Fruit fly (Drosophila melanogaster) whole organism, embryonic: Measurements from ENCODE around the gene Bdp1.

ENCODE experiments used
- Atf3 ChIP-seq: fragments of 200-800 bp; sonication (Bioruptor generic); optimal IDR thresholded peaks from 3 replicates; lab custom pipeline; 2016; ENCODE audit warnings: missing biosample characterization, missing genetic modification characterization
- C15 ChIP-seq: fragments of 200-800 bp; sonication (Bioruptor generic); IDR thresholded peaks from 3 replicates; pipeline ENCODE4 v1.3.6; 2022; ENCODE audit warnings: missing biosample characterization, missing genetic modification characterization
- CG10543 ChIP-seq: fragments of 200-800 bp; sonication (Bioruptor generic); optimal IDR thresholded peaks from 3 replicates; lab custom pipeline; 2017; ENCODE audit warnings: missing biosample characterization, mild to moderate bottlenecking, missing genetic modification characterization, moderate library complexity
- CG12236 ChIP-seq: fragments of 200-800 bp; sonication (Bioruptor generic); optimal IDR thresholded peaks from 2 replicates; lab custom pipeline; 2016; ENCODE audit warnings: missing biosample characterization, missing genetic modification characterization
- CG13123 ChIP-seq: fragments of 200-800 bp; sonication (Bioruptor generic); optimal IDR thresholded peaks from 2 replicates; lab custom pipeline; 2016; ENCODE audit warnings: missing biosample characterization, missing genetic modification characterization
- CG14710 ChIP-seq: fragments of 200-800 bp; sonication (Bioruptor generic); optimal IDR thresholded peaks from 3 replicates; lab custom pipeline; 2019; ENCODE audit warnings: missing biosample characterization, mild to moderate bottlenecking, missing genetic modification characterization, moderate library complexity
- CG1603 ChIP-seq: fragments of 200-800 bp; sonication (Bioruptor generic); optimal IDR thresholded peaks from 2 replicates; lab custom pipeline; 2019; ENCODE audit warnings: missing biosample characterization, mild to moderate bottlenecking, missing genetic modification characterization, moderate library complexity
- CG16815 ChIP-seq: fragments of 200-800 bp; sonication (Bioruptor generic); optimal IDR thresholded peaks from 3 replicates; lab custom pipeline; 2017; ENCODE audit warnings: missing biosample characterization, mild to moderate bottlenecking, missing genetic modification characterization
- CG16863 ChIP-seq: fragments of 200-800 bp; sonication (Bioruptor generic); optimal IDR thresholded peaks from 3 replicates; lab custom pipeline; 2016; ENCODE audit warnings: missing biosample characterization, missing genetic modification characterization
- CG1792 ChIP-seq: fragments of 200-800 bp; sonication (Bioruptor generic); optimal IDR thresholded peaks from 2 replicates; lab custom pipeline; 2016; ENCODE audit warnings: missing biosample characterization, missing genetic modification characterization
- CG2712 ChIP-seq: fragments of 200-800 bp; optimal IDR thresholded peaks from 3 replicates; lab custom pipeline; 2019; ENCODE audit warnings: missing biosample characterization, mild to moderate bottlenecking, missing genetic modification characterization, moderate library complexity
- CG7271 ChIP-seq: fragments of 200-800 bp; sonication (Bioruptor generic); optimal IDR thresholded peaks from 2 replicates; lab custom pipeline; 2018; ENCODE audit warnings: missing biosample characterization, mild to moderate bottlenecking, missing genetic modification characterization, moderate library complexity
- CG7745 ChIP-seq: fragments of 200-800 bp; sonication (Bioruptor generic); optimal IDR thresholded peaks from 2 replicates; lab custom pipeline; 2018; ENCODE audit warnings: missing biosample characterization, mild to moderate bottlenecking, missing genetic modification characterization, moderate library complexity
- CG9817 ChIP-seq: fragments of 200-800 bp; sonication (Bioruptor generic); optimal IDR thresholded peaks from 2 replicates; lab custom pipeline; 2018; ENCODE audit warnings: missing biosample characterization, mild to moderate bottlenecking, missing genetic modification characterization, moderate library complexity
- Dip3 ChIP-seq: fragments of 200-800 bp; sonication (Bioruptor generic); optimal IDR thresholded peaks from 3 replicates; lab custom pipeline; 2016; ENCODE audit warnings: missing biosample characterization, missing genetic modification characterization
- E2f1 ChIP-seq: fragments of 200-800 bp; sonication (Bioruptor generic); IDR thresholded peaks from 2 replicates; pipeline ENCODE4 v1.3.6; 2022; ENCODE audit warnings: missing biosample characterization, missing genetic modification characterization
- H15 ChIP-seq: fragments of 200-800 bp; sonication (Bioruptor generic); IDR thresholded peaks from 3 replicates; pipeline ENCODE4 v1.3.6; 2022; ENCODE audit warnings: missing biosample characterization, missing genetic modification characterization
- MTF-1 ChIP-seq: fragments of 200-800 bp; sonication (Bioruptor generic); optimal IDR thresholded peaks from 2 replicates; lab custom pipeline; 2018; ENCODE audit warnings: missing biosample characterization, mild to moderate bottlenecking, missing genetic modification characterization, borderline replicate concordance
- Mes4 ChIP-seq: fragments of 200-800 bp; sonication (Bioruptor generic); optimal IDR thresholded peaks from 2 replicates; lab custom pipeline; 2016; ENCODE audit warnings: missing biosample characterization, missing genetic modification characterization
- Nf-YC ChIP-seq: fragments of 200-800 bp; optimal IDR thresholded peaks from 3 replicates; lab custom pipeline; 2019; ENCODE audit warnings: missing biosample characterization, mild to moderate bottlenecking, missing genetic modification characterization, moderate library complexity
- Rfx ChIP-seq: fragments of 200-800 bp; sonication (Bioruptor generic); IDR thresholded peaks from 2 replicates; pipeline ENCODE4 v1.3.6; 2022; ENCODE audit warnings: missing biosample characterization, missing genetic modification characterization
- Rx ChIP-seq: fragments of 200-800 bp; sonication (Bioruptor generic); IDR thresholded peaks from 2 replicates; pipeline ENCODE4 v1.3.6; 2022; ENCODE audit warnings: missing biosample characterization, missing genetic modification characterization
- Six4 ChIP-seq: fragments of 200-800 bp; sonication (Bioruptor generic); optimal IDR thresholded peaks from 2 replicates; lab custom pipeline; 2016; ENCODE audit warnings: missing biosample characterization, missing genetic modification characterization
- Spps ChIP-seq: fragments of 200-800 bp; sonication (Bioruptor generic); optimal IDR thresholded peaks from 2 replicates; lab custom pipeline; 2018; ENCODE audit warnings: missing biosample characterization, mild to moderate bottlenecking, missing genetic modification characterization
- YL-1 ChIP-seq: fragments of 200-800 bp; sonication (Bioruptor generic); optimal IDR thresholded peaks from 3 replicates; lab custom pipeline; 2017; ENCODE audit warnings: missing biosample characterization, mild to moderate bottlenecking, missing genetic modification characterization
- ap ChIP-seq: fragments of 200-800 bp; sonication (Bioruptor generic); IDR thresholded peaks from 2 replicates; pipeline ENCODE4 v1.3.6; 2022; ENCODE audit warnings: missing biosample characterization, missing genetic modification characterization
- az2 ChIP-seq: fragments of 200-800 bp; sonication (Bioruptor generic); optimal IDR thresholded peaks from 3 replicates; lab custom pipeline; 2016; ENCODE audit warnings: missing biosample characterization, missing genetic modification characterization
- cg ChIP-seq: fragments of 200-800 bp; sonication (Bioruptor generic); optimal IDR thresholded peaks from 3 replicates; lab custom pipeline; 2019; ENCODE audit warnings: missing biosample characterization, mild to moderate bottlenecking, missing genetic modification characterization, moderate library complexity
- crp ChIP-seq, 2 experiments: fragments of 200-800 bp; sonication (Bioruptor generic); optimal IDR thresholded peaks; 2 replicates in 1 of 2; 3 replicates in 1 of 2; lab custom pipeline; 2017; ENCODE audit warnings: missing biosample characterization in 2 of 2, missing genetic modification characterization in 2 of 2, mild to moderate bottlenecking in 1 of 2, moderate library complexity in 1 of 2
- dmrt99B ChIP-seq: fragments of 200-800 bp; sonication (Bioruptor generic); optimal IDR thresholded peaks from 2 replicates; lab custom pipeline; 2018; ENCODE audit warnings: missing biosample characterization, mild to moderate bottlenecking, missing genetic modification characterization, moderate library complexity
- en ChIP-seq: fragments of 200-800 bp; sonication (Bioruptor generic); optimal IDR thresholded peaks from 2 replicates; lab custom pipeline; 2016; ENCODE audit warnings: missing biosample characterization, missing genetic modification characterization
- esg ChIP-seq: fragments of 200-800 bp; sonication (Bioruptor generic); conservative IDR thresholded peaks from 2 replicates; pipeline ENCODE4 v1.3.6; 2022; ENCODE audit warnings: missing biosample characterization, missing genetic modification characterization
- fru ChIP-seq: fragments of >200 bp; optimal IDR thresholded peaks from 2 replicates; lab custom pipeline; 2017
- grau ChIP-seq: fragments of 200-800 bp; optimal IDR thresholded peaks from 3 replicates; lab custom pipeline; 2019; ENCODE audit warnings: missing biosample characterization, mild to moderate bottlenecking, missing genetic modification characterization, moderate library complexity
- gsb ChIP-seq: fragments of 200-800 bp; sonication (Bioruptor generic); IDR thresholded peaks from 2 replicates; pipeline ENCODE4 v1.3.6; 2022; ENCODE audit warnings: missing biosample characterization, missing genetic modification characterization
- hb ChIP-seq: fragments of 200-800 bp; sonication (Bioruptor generic); IDR thresholded peaks from 3 replicates; pipeline ENCODE4 v1.3.6; 2022; ENCODE audit warnings: missing biosample characterization, missing genetic modification characterization; ENCODE audit not compliant: partially characterized antibody
- hbn ChIP-seq: fragments of 200-800 bp; sonication (Bioruptor generic); IDR thresholded peaks from 2 replicates; pipeline ENCODE4 v1.3.6; 2022; ENCODE audit warnings: missing biosample characterization, missing genetic modification characterization; ENCODE audit not compliant: partially characterized antibody
- ken ChIP-seq: fragments of 200-800 bp; sonication (Bioruptor generic); IDR thresholded peaks from 3 replicates; pipeline ENCODE4 v1.3.6; 2022; ENCODE audit warnings: missing biosample characterization, missing genetic modification characterization
- kni ChIP-seq: fragments of 200-800 bp; sonication (Bioruptor generic); optimal IDR thresholded peaks from 3 replicates; lab custom pipeline; 2017; ENCODE audit warnings: mild to moderate bottlenecking, missing biosample characterization, missing genetic modification reagents, missing genetic modification characterization
- nerfin-1 ChIP-seq: fragments of 200-800 bp; sonication (Bioruptor generic); optimal IDR thresholded peaks from 3 replicates; lab custom pipeline; 2019; ENCODE audit warnings: missing biosample characterization, mild to moderate bottlenecking, missing genetic modification characterization, moderate library complexity
- oc ChIP-seq: fragments of 200-800 bp; sonication (Bioruptor generic); optimal IDR thresholded peaks from 2 replicates; lab custom pipeline; 2018; ENCODE audit warnings: missing biosample characterization, mild to moderate bottlenecking, missing genetic modification characterization, moderate library complexity
- pnt ChIP-seq: fragments of 200-800 bp; sonication (Bioruptor generic); optimal IDR thresholded peaks from 3 replicates; lab custom pipeline; 2016; ENCODE audit warnings: missing biosample characterization, missing genetic modification characterization
- pros ChIP-seq: fragments of 200-800 bp; sonication (Bioruptor generic); optimal IDR thresholded peaks from 3 replicates; lab custom pipeline; 2019; ENCODE audit warnings: missing biosample characterization, mild to moderate bottlenecking, missing genetic modification characterization, moderate library complexity
- seq ChIP-seq: fragments of 200-800 bp; sonication (Bioruptor generic); IDR thresholded peaks from 2 replicates; pipeline ENCODE4 v1.3.6; 2022; ENCODE audit warnings: missing biosample characterization, missing genetic modification characterization
- so ChIP-seq: fragments of 200-800 bp; sonication (Bioruptor generic); IDR thresholded peaks from 3 replicates; pipeline ENCODE4 v1.3.6; 2022; ENCODE audit warnings: missing biosample characterization, missing genetic modification characterization
- sug ChIP-seq: fragments of 200-800 bp; optimal IDR thresholded peaks from 2 replicates; lab custom pipeline; 2019; ENCODE audit warnings: missing biosample characterization, mild to moderate bottlenecking, missing genetic modification characterization, moderate library complexity
- tap ChIP-seq: fragments of 200-800 bp; optimal IDR thresholded peaks from 3 replicates; lab custom pipeline; 2019; ENCODE audit warnings: missing biosample characterization, mild to moderate bottlenecking, missing genetic modification characterization, moderate library complexity
- toy ChIP-seq: fragments of 200-800 bp; sonication (Bioruptor generic); IDR thresholded peaks from 2 replicates; pipeline ENCODE4 v1.3.6; 2022; ENCODE audit warnings: missing biosample characterization, missing genetic modification characterization
- unc-4 ChIP-seq: fragments of 200-800 bp; sonication (Bioruptor generic); IDR thresholded peaks from 2 replicates; pipeline ENCODE4 v1.3.6; 2022; ENCODE audit warnings: missing biosample characterization, missing genetic modification characterization; ENCODE audit not compliant: partially characterized antibody
- wor ChIP-seq: fragments of 200-800 bp; sonication (Bioruptor generic); IDR thresholded peaks from 2 replicates; pipeline ENCODE4 v1.3.6; 2022; ENCODE audit warnings: missing biosample characterization, missing genetic modification characterization
- zfh1 ChIP-seq: fragments of 200-800 bp; sonication (Bioruptor generic); IDR thresholded peaks from 3 replicates; pipeline ENCODE4 v1.3.6; 2022; ENCODE audit warnings: missing biosample characterization, missing genetic modification characterization

Bdp1 gene

DNA sequence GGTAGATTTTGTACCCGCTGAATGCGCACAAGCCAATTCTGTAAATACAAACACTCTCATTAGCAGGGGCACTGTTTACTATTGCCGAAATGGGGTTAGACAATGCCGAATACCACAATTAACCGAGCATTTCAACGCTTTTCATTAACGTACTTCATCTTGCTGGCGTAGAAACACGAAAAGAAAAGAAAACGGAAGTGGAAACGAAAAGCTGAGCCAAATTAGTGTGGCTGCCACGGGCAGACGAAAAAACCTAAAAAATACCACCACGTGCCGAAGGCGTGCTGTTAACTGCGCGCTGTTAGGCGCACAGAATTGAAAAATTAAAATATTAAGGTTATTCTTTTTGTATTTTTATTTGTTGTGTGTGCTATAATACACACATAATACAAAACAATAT lies 21.2 kb upstream of the Bdp1 start, which contains the start of gene RpL24 (continued):
- TF ChIP-seq CG10543 (GFP tag; lab: Kevin White, UChicago) (peak; percentile 96), pnt (peak; percentile 16), CG1603 (peak; percentile 85), Atf3 (GFP tag; lab: Kevin White, UChicago) (peak; percentile 72), seq (peak; percentile 80), CG7271 (tag; lab: Kevin White, UChicago) (peak; percentile 98), Spps (tag; lab: Kevin White, UChicago) (peak; percentile 79), en (GFP tag; lab: Kevin White, UChicago) (peak; percentile 94), Rfx (GFP tag; lab: Robert Waterston, UW) (peak; percentile 94), CG9817 (tag; lab: Kevin White, UChicago) (peak; percentile 84), CG16863 (GFP tag; lab: Kevin White, UChicago) (peak; percentile 81), hbn (GFP tag; lab: Robert Waterston, UW) (no peak), MTF-1 (GFP tag; lab: Kevin White, UChicago) (peak; percentile 97), CG2712 (tag; lab: Kevin White, UChicago) (peak; percentile 85), toy (peak; percentile 71; the same call in 1 of the 2 replicates), grau (peak; percentile 81), YL-1 (GFP tag; lab: Kevin White, UChicago) (peak; percentile 99), gsb (GFP tag; lab: Robert Waterston, UW) (peak; percentile 63), Six4 (GFP tag; lab: Kevin White, UChicago) (peak; percentile 87), Mes4 (GFP tag; lab: Kevin White, UChicago) (peak; percentile 96), unc-4 (GFP tag; lab: Robert Waterston, UW) (no peak), so (GFP tag; lab: Robert Waterston, UW) (peak; percentile 92; the same call in 2 of the 3 replicates), kni (GFP tag; lab: Kevin White, UChicago) (peak; percentile 88), H15 (GFP tag; lab: Robert Waterston, UW) (peak; percentile 87), CG16815 (GFP tag; lab: Kevin White, UChicago) (peak; percentile 47), CG13123 (GFP tag; lab: Kevin White, UChicago) (peak; percentile 83), dmrt99B (tag; lab: Kevin White, UChicago) (peak; percentile 80), pros (GFP tag; lab: Kevin White, UChicago) (no peak), CG1792 (GFP tag; lab: Kevin White, UChicago) (peak; percentile 80), crp (GFP tag; optimal IDR thresholded peaks at IDR 0.05; lab: Kevin White, UChicago) (peak in 1 of 2 experiments; percentile 63), Nf-YC (tag; lab: Kevin White, UChicago) (peak; percentile 78), Rx (GFP tag; lab: Robert Waterston, UW) (peak; percentile 90), fru (no peak), Dip3 (GFP tag; lab: Kevin White, UChicago) (peak; percentile 89), CG7745 (tag; lab: Kevin White, UChicago) (peak; percentile 40), tap (tag; lab: Kevin White, UChicago) (peak; percentile 77), C15 (GFP tag; lab: Robert Waterston, UW) (peak; percentile 68; the same call in 2 of the 3 replicates), hb (no peak), sug (tag; lab: Kevin White, UChicago) (peak; percentile 87), ken (GFP tag; lab: Robert Waterston, UW) (peak; percentile 90), ap (GFP tag; lab: Robert Waterston, UW) (peak; percentile 80), wor (GFP tag; lab: Robert Waterston, UW) (peak; percentile 18; the same call in 1 of the 2 replicates), E2f1 (GFP tag; lab: Robert Waterston, UW) (peak; percentile 74), zfh1 (peak; percentile 93), oc (tag; lab: Kevin White, UChicago) (peak; percentile 68), cg (GFP tag; lab: Kevin White, UChicago) (no peak), CG14710 (tag; lab: Kevin White, UChicago) (peak; percentile 84), nerfin-1 (tag; lab: Kevin White, UChicago) (peak; percentile 85), az2 (GFP tag; lab: Kevin White, UChicago) (peak; percentile 82), esg (GFP tag; lab: Robert Waterston, UW) (no peak), CG12236 (peak; percentile 92)
